Worm (Caenorhabditis elegans) whole organism, L1 larva: ENCODE measurements around the gene cpna-5.

Source experiments
- ces-1 ChIP-seq: fragments of 150-350 bp; optimal IDR thresholded peaks from 2 replicates; lab custom pipeline; 2014; ENCODE audit warnings: missing biosample characterization, missing genetic modification reagents, missing genetic modification characterization
- lin-35 ChIP-seq, 2 experiments: fragments of 150-350 bp; optimal IDR thresholded peaks; 2 replicates each; lab custom pipeline; 2014; ENCODE audit warnings: missing biosample characterization in 2 of 2, missing genetic modification characterization in 2 of 2, missing genetic modification reagents in 2 of 2
- nhr-28 ChIP-seq: fragments of 150-350 bp; optimal IDR thresholded peaks from 2 replicates; lab custom pipeline; 2014; ENCODE audit warnings: missing biosample characterization, missing genetic modification characterization
- nhr-77 ChIP-seq: fragments of 150-350 bp; optimal IDR thresholded peaks from 2 replicates; lab custom pipeline; 2014; ENCODE audit warnings: missing biosample characterization, missing genetic modification characterization
- ztf-11 ChIP-seq, 2 experiments: sonication (generic microtip); optimal IDR thresholded peaks; 2 replicates each; lab custom pipeline; 2016 to 2017; ENCODE audit warnings: missing genetic modification characterization in 2 of 2, missing biosample characterization in 1 of 2, missing compliant biosample characterization in 1 of 2

- TF ChIP-seq nhr-28 (no peak), nhr-77 (tag; lab: Kevin White, UChicago) (no peak), ces-1 (GFP tag; lab: Kevin White, UChicago) (no peak), ztf-11 (tag; optimal IDR thresholded peaks at IDR 0.05; lab: Kevin White, UChicago) (no peak), lin-35 (GFP tag; optimal IDR thresholded peaks at IDR 0.05; lab: Kevin White, UChicago) (no peak)
Measured at ce11 chrII:7707383-7707782, 11.0 kb downstream of the cpna-5 start, which contains the start of gene luc-7L.
